Fruit fly (Drosophila melanogaster) whole organism, pupa: Measurements from ENCODE around the gene Gcn5.

Experiments
- CG12605 ChIP-seq: fragments of 200-800 bp; sonication (Bioruptor generic); IDR thresholded peaks from 2 replicates; pipeline ENCODE4 v1.3.6; 2022; ENCODE audit warnings: missing biosample characterization, missing genetic modification characterization
- CG14655 ChIP-seq: fragments of 200-800 bp; sonication (Bioruptor generic); optimal IDR thresholded peaks from 3 replicates; lab custom pipeline; 2017; ENCODE audit warnings: mild to moderate bottlenecking, missing biosample characterization, missing genetic modification reagents, missing genetic modification characterization
- CG15710 ChIP-seq: fragments of 200-800 bp; sonication (Bioruptor generic); optimal IDR thresholded peaks from 2 replicates; lab custom pipeline; 2018; ENCODE audit warnings: missing biosample characterization, mild to moderate bottlenecking, missing genetic modification characterization, moderate library complexity
- CG32121 ChIP-seq: fragments of 200-800 bp; sonication (Bioruptor generic); IDR thresholded peaks from 2 replicates; pipeline ENCODE4 v1.3.6; 2022; ENCODE audit warnings: missing biosample characterization, missing genetic modification characterization
- CG34367 ChIP-seq: fragments of 200-800 bp; sonication (Bioruptor generic); optimal IDR thresholded peaks from 2 replicates; lab custom pipeline; 2018; ENCODE audit warnings: missing biosample characterization, mild to moderate bottlenecking, missing genetic modification characterization
- CG4496 ChIP-seq: fragments of 200-800 bp; sonication (Bioruptor generic); IDR thresholded peaks from 3 replicates; pipeline ENCODE4 v1.3.6; 2022; ENCODE audit warnings: missing biosample characterization, missing genetic modification characterization
- CG8301 ChIP-seq: fragments of 200-800 bp; sonication (Bioruptor generic); optimal IDR thresholded peaks from 2 replicates; lab custom pipeline; 2018; ENCODE audit warnings: missing biosample characterization, mild to moderate bottlenecking, missing genetic modification characterization
- Pif1B ChIP-seq: fragments of 200-800 bp; sonication (Bioruptor generic); optimal IDR thresholded peaks from 3 replicates; lab custom pipeline; 2016; ENCODE audit warnings: missing biosample characterization, missing genetic modification characterization
- fd96Ca ChIP-seq: fragments of 200-800 bp; sonication (Bioruptor generic); IDR thresholded peaks from 3 replicates; pipeline ENCODE4 v1.3.6; 2022; ENCODE audit warnings: missing biosample characterization, missing genetic modification characterization
- gl ChIP-seq: fragments of 200-800 bp; sonication (Bioruptor generic); optimal IDR thresholded peaks from 2 replicates; lab custom pipeline; 2018; ENCODE audit warnings: missing biosample characterization, mild to moderate bottlenecking, missing genetic modification characterization

DNA sequence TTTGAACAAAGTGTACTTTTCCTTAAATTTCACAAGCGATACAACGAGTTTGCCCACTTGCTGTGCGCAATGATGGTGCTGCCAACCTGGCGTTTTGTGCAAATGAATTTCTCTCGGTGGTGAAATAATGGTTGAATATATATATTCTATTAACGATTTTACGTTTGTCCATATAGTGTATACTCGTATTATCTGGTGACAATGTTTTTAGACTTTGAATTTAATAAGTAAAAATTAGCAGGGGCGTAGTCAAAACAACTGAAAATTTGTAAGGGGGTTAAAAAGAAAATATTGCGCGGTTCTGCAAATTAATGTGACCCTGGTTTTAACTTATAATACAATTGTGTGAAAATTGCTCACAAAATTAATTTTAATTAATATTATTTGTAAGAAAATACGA, at the start of gene Gcn5, which contains the start of gene ver:
- TF ChIP-seq CG34367 (tag; lab: Kevin White, UChicago) (peak; percentile 91), CG8301 (tag; lab: Kevin White, UChicago) (peak; percentile 95), CG14655 (peak; percentile 97), CG32121 (peak; percentile 98), CG4496 (GFP tag; lab: Robert Waterston, UW) (peak; percentile 99), Pif1B (peak; percentile 97), CG15710 (tag; lab: Kevin White, UChicago) (peak; percentile 95), gl (tag; lab: Kevin White, UChicago) (peak; percentile 83), CG12605 (GFP tag; lab: Robert Waterston, UW) (peak; percentile 96), fd96Ca (GFP tag; lab: Robert Waterston, UW) (peak; percentile 96)
